Worm (Caenorhabditis elegans) whole organism, young adult: ENCODE results near the gene hlh-6.

ENCODE experiments used
- B0261.1 ChIP-seq: sonication (generic microtip); optimal IDR thresholded peaks from 2 replicates; lab custom pipeline; 2016; ENCODE audit warnings: mild to moderate bottlenecking, missing genetic modification characterization, moderate library complexity, missing compliant biosample characterization
- C06A6.2 ChIP-seq: fragments of 200-800 bp; sonication (Bioruptor generic); conservative IDR thresholded peaks from 2 replicates; pipeline ENCODE4 v1.3.6; 2022; ENCODE audit warnings: missing genetic modification characterization, missing compliant biosample characterization
- F10E7.11 ChIP-seq: sonication (generic microtip); optimal IDR thresholded peaks from 2 replicates; lab custom pipeline; 2017; ENCODE audit warnings: mild to moderate bottlenecking, missing genetic modification characterization, moderate library complexity, missing compliant biosample characterization
- F22D6.2 ChIP-seq: sonication (generic microtip); optimal IDR thresholded peaks from 2 replicates; lab custom pipeline; 2016; ENCODE audit warnings: mild to moderate bottlenecking, missing genetic modification characterization, missing compliant biosample characterization
- F23B12.7 ChIP-seq: sonication (generic microtip); optimal IDR thresholded peaks from 2 replicates; lab custom pipeline; 2017; ENCODE audit warnings: missing genetic modification characterization, mild to moderate bottlenecking, missing compliant biosample characterization, antibody characterized with exemption, moderate library complexity; ENCODE audit not compliant: insufficient read depth
- F33H1.4 ChIP-seq: fragments of 200-800 bp; sonication (Bioruptor generic); IDR thresholded peaks from 2 replicates; pipeline ENCODE4 v1.3.6; 2022; ENCODE audit warnings: missing genetic modification reagents, missing genetic modification characterization, missing compliant biosample characterization
- F49E8.2 ChIP-seq: sonication (generic microtip); optimal IDR thresholded peaks from 3 replicates; lab custom pipeline; 2017; ENCODE audit warnings: missing genetic modification characterization, mild to moderate bottlenecking, missing compliant biosample characterization, antibody characterized with exemption, moderate library complexity; ENCODE audit not compliant: insufficient read depth
- F57C9.4 ChIP-seq: sonication (generic microtip); optimal IDR thresholded peaks from 2 replicates; lab custom pipeline; 2017; ENCODE audit warnings: mild to moderate bottlenecking, missing genetic modification characterization, missing compliant biosample characterization
- K11D2.4 ChIP-seq: fragments of 200-800 bp; sonication (Bioruptor generic); IDR thresholded peaks from 2 replicates; pipeline ENCODE4 v1.3.6; 2022; ENCODE audit warnings: missing genetic modification reagents, missing genetic modification characterization, missing compliant biosample characterization
- K12H6.12 ChIP-seq: fragments of 200-800 bp; sonication (Bioruptor generic); optimal IDR thresholded peaks from 2 replicates; lab custom pipeline; 2018; ENCODE audit warnings: mild to moderate bottlenecking, missing genetic modification characterization, missing compliant biosample characterization
- T26A5.8 ChIP-seq: sonication (generic microtip); optimal IDR thresholded peaks from 2 replicates; lab custom pipeline; 2016; ENCODE audit warnings: missing genetic modification characterization, missing compliant biosample characterization
- Y79H2A.3 ChIP-seq: fragments of 200-800 bp; sonication (Bioruptor generic); conservative IDR thresholded peaks from 2 replicates; pipeline ENCODE4 v1.3.6; 2022; ENCODE audit warnings: missing genetic modification reagents, missing genetic modification characterization, missing compliant biosample characterization
- ZK185.1 ChIP-seq: sonication (generic microtip); optimal IDR thresholded peaks from 2 replicates; lab custom pipeline; 2016; ENCODE audit warnings: mild to moderate bottlenecking, missing genetic modification characterization, missing compliant biosample characterization; ENCODE audit not compliant: poor library complexity, severe bottlenecking
- aptf-2 ChIP-seq: fragments of 200-800 bp; sonication (Bioruptor generic); conservative IDR thresholded peaks from 2 replicates; pipeline ENCODE4 v1.3.6; 2022; ENCODE audit warnings: missing genetic modification reagents, missing genetic modification characterization, missing compliant biosample characterization
- athp-1 ChIP-seq: sonication (generic microtip); optimal IDR thresholded peaks from 2 replicates; lab custom pipeline; 2017; ENCODE audit warnings: mild to moderate bottlenecking, missing genetic modification characterization, missing compliant biosample characterization
- attf-5 ChIP-seq: fragments of 200-800 bp; sonication (Bioruptor generic); optimal IDR thresholded peaks from 2 replicates; lab custom pipeline; 2018; ENCODE audit warnings: mild to moderate bottlenecking, missing genetic modification characterization, missing compliant biosample characterization
- bed-1 ChIP-seq: fragments of 200-800 bp; sonication (Bioruptor generic); IDR thresholded peaks from 2 replicates; pipeline ENCODE4 v1.3.6; 2022; ENCODE audit warnings: missing genetic modification reagents, missing genetic modification characterization, missing compliant biosample characterization
- ccch-3 ChIP-seq: fragments of 200-800 bp; sonication (Bioruptor generic); optimal IDR thresholded peaks from 2 replicates; lab custom pipeline; 2018; ENCODE audit warnings: mild to moderate bottlenecking, missing genetic modification characterization, missing compliant biosample characterization
- cebp-2 ChIP-seq: fragments of 200-800 bp; sonication (Bioruptor generic); IDR thresholded peaks from 2 replicates; pipeline ENCODE4 v1.3.6; 2022; ENCODE audit warnings: missing genetic modification characterization, missing compliant biosample characterization
- ceh-100 ChIP-seq: fragments of 200-800 bp; sonication (Bioruptor generic); IDR thresholded peaks from 2 replicates; pipeline ENCODE4 v1.3.6; 2022; ENCODE audit warnings: missing genetic modification reagents, missing genetic modification characterization, missing compliant biosample characterization
- ceh-91 ChIP-seq: fragments of 200-800 bp; sonication (Bioruptor generic); IDR thresholded peaks from 2 replicates; pipeline ENCODE4 v1.3.6; 2022; ENCODE audit warnings: missing genetic modification reagents, missing genetic modification characterization, missing compliant biosample characterization
- die-1 ChIP-seq: sonication (generic microtip); optimal IDR thresholded peaks from 2 replicates; lab custom pipeline; 2016; ENCODE audit warnings: missing genotype, mild to moderate bottlenecking, missing genetic modification characterization, missing compliant biosample characterization
- dox-1 ChIP-seq: fragments of 200-800 bp; sonication (Bioruptor generic); IDR thresholded peaks from 2 replicates; pipeline ENCODE4 v1.3.6; 2022; ENCODE audit warnings: missing genetic modification reagents, missing genetic modification characterization, missing compliant biosample characterization
- egl-18 ChIP-seq: fragments of 200-800 bp; sonication (Bioruptor generic); IDR thresholded peaks from 2 replicates; pipeline ENCODE4 v1.3.6; 2022; ENCODE audit warnings: missing genetic modification reagents, missing genetic modification characterization, missing compliant biosample characterization
- fkh-3 ChIP-seq: sonication (generic microtip); optimal IDR thresholded peaks from 2 replicates; lab custom pipeline; 2016; ENCODE audit warnings: mild to moderate bottlenecking, missing genetic modification characterization, missing compliant biosample characterization
- hmg-20 ChIP-seq: fragments of 200-800 bp; sonication (Bioruptor generic); IDR thresholded peaks from 2 replicates; pipeline ENCODE4 v1.3.6; 2022; ENCODE audit warnings: missing genetic modification reagents, missing genetic modification characterization, missing compliant biosample characterization
- hsf-1 ChIP-seq: fragments of 200-800 bp; sonication (Bioruptor generic); IDR thresholded peaks from 2 replicates; pipeline ENCODE4 v1.3.6; 2022; ENCODE audit warnings: missing genetic modification reagents, missing genetic modification characterization, missing compliant biosample characterization
- lag-1 ChIP-seq: fragments of 200-800 bp; sonication (Bioruptor generic); IDR thresholded peaks from 2 replicates; pipeline ENCODE4 v1.3.6; 2022; ENCODE audit warnings: missing genetic modification reagents, missing genetic modification characterization, missing compliant biosample characterization
- let-526 ChIP-seq: fragments of 200-800 bp; sonication (Bioruptor generic); IDR thresholded peaks from 2 replicates; pipeline ENCODE4 v1.3.6; 2022; ENCODE audit warnings: missing genetic modification reagents, missing genetic modification characterization, missing compliant biosample characterization
- lin-26 ChIP-seq: fragments of 200-800 bp; sonication (Bioruptor generic); IDR thresholded peaks from 2 replicates; pipeline ENCODE4 v1.3.6; 2022; ENCODE audit warnings: missing genetic modification reagents, missing genetic modification characterization, missing compliant biosample characterization
- lin-54 ChIP-seq: fragments of 200-800 bp; sonication (Bioruptor generic); optimal IDR thresholded peaks from 2 replicates; lab custom pipeline; 2018; ENCODE audit warnings: mild to moderate bottlenecking, missing genetic modification characterization, missing compliant biosample characterization
- lir-1 ChIP-seq: fragments of 200-800 bp; sonication (Bioruptor generic); conservative IDR thresholded peaks from 2 replicates; pipeline ENCODE4 v1.3.6; 2022; ENCODE audit warnings: missing genetic modification reagents, missing genetic modification characterization, missing compliant biosample characterization
- lsy-27 ChIP-seq: sonication (generic microtip); optimal IDR thresholded peaks from 2 replicates; lab custom pipeline; 2017; ENCODE audit warnings: missing genetic modification characterization, mild to moderate bottlenecking, missing compliant biosample characterization, antibody characterized with exemption, missing genotype, borderline replicate concordance; ENCODE audit not compliant: insufficient read depth
- madf-3 ChIP-seq: fragments of 200-800 bp; sonication (Bioruptor generic); IDR thresholded peaks from 2 replicates; pipeline ENCODE4 v1.3.6; 2022; ENCODE audit warnings: missing genetic modification reagents, missing genetic modification characterization, missing compliant biosample characterization
- nhr-120 ChIP-seq: fragments of 200-800 bp; sonication (Bioruptor generic); IDR thresholded peaks from 2 replicates; pipeline ENCODE4 v1.3.6; 2022; ENCODE audit warnings: missing genetic modification characterization, missing compliant biosample characterization
- nhr-80 ChIP-seq: sonication (generic microtip); optimal IDR thresholded peaks from 2 replicates; lab custom pipeline; 2016; ENCODE audit warnings: missing genetic modification characterization, missing compliant biosample characterization
- nhr-90 ChIP-seq: sonication (generic microtip); optimal IDR thresholded peaks from 2 replicates; lab custom pipeline; 2016; ENCODE audit warnings: missing genotype, mild to moderate bottlenecking, missing genetic modification characterization, missing compliant biosample characterization
- pha-4 ChIP-seq: fragments of 150-350 bp; sonication (generic microtip); optimal IDR thresholded peaks from 2 replicates; lab custom pipeline; 2014; ENCODE audit warnings: missing biosample characterization, missing genetic modification reagents, missing genetic modification characterization
- rcor-1 ChIP-seq: fragments of 200-800 bp; sonication (Bioruptor generic); IDR thresholded peaks from 2 replicates; pipeline ENCODE4 v1.3.6; 2022; ENCODE audit warnings: missing genetic modification reagents, missing genetic modification characterization, missing compliant biosample characterization
- sea-2 ChIP-seq: fragments of 200-800 bp; sonication (Bioruptor generic); IDR thresholded peaks from 2 replicates; pipeline ENCODE4 v1.3.6; 2022; ENCODE audit warnings: missing genetic modification characterization, missing compliant biosample characterization
- tbx-9 ChIP-seq: sonication (generic microtip); optimal IDR thresholded peaks from 2 replicates; lab custom pipeline; 2016; ENCODE audit warnings: borderline replicate concordance, missing genetic modification characterization, inconsistent platforms, missing compliant biosample characterization
- tlf-1 ChIP-seq: fragments of 200-800 bp; sonication (Bioruptor generic); optimal IDR thresholded peaks from 2 replicates; lab custom pipeline; 2018; ENCODE audit warnings: mild to moderate bottlenecking, missing genetic modification characterization, missing compliant biosample characterization

Gene hlh-6

ce11 chrII:9611347-9611923 is 3.2 kb downstream of the hlh-6 start, which contains the start of the genes T15H9.5 and T15H9.4:
T15H9.5 (minus strand) TSS chrII:9611447.
T15H9.4 (plus strand) TSS chrII:9611873.
- TF ChIP-seq lag-1 (no peak), pha-4 (tag; lab: Kevin White, UChicago) (no peak), fkh-3 (tag; lab: Kevin White, UChicago) (no peak), hsf-1 (GFP tag; lab: Robert Waterston, UW) (no peak), let-526 (GFP tag; lab: Robert Waterston, UW) (no peak), dox-1 (GFP tag; lab: Robert Waterston, UW) (no peak), T26A5.8 (tag; lab: Kevin White, UChicago) (no peak)

DNA sequence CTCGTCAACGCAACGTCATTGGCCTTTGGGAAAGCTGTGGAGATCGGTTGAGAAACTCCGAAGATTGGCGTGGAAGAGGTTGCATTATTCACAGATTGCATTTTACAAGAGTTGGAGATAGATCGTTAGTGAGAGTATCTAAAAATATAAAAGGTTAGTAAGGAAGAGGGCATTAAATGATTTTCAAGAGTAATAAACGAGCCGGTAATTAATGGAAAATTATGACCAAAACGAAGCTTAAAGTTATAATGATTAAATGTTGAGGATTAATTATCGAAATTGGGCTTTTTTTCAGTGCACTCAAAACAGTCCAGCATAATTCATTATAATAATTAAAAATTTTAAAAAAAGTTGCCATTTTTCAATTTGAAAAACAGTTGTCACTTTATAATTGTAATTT is 5.3 kb downstream of the hlh-6 start, which contains the start of gene pap-2:
pap-2 (minus strand) TSS at position 101 of the 400 bp plus-strand sequence.
- TF ChIP-seq nhr-120 = no peak
- no peak for TF ChIP-seq aptf-2 (GFP tag; lab: Robert Waterston, UW)
- no peak for TF ChIP-seq ceh-91 (GFP tag; lab: Robert Waterston, UW)
- TF ChIP-seq tlf-1 (GFP tag; lab: Kevin White, UChicago) = no peak
- no peak for TF ChIP-seq nhr-80
- no peak for TF ChIP-seq ceh-100 (GFP tag; lab: Robert Waterston, UW)
- TF ChIP-seq tbx-9 (tag; lab: Kevin White, UChicago) = no peak
- TF ChIP-seq B0261.1 (tag; lab: Kevin White, UChicago) = no peak
- TF ChIP-seq bed-1 (GFP tag; lab: Robert Waterston, UW) = no peak
- no peak for TF ChIP-seq hsf-1 (GFP tag; lab: Robert Waterston, UW)
- no peak for TF ChIP-seq hmg-20 (GFP tag; lab: Robert Waterston, UW)
- TF ChIP-seq lin-26 (GFP tag; lab: Robert Waterston, UW) = no peak
- no peak for TF ChIP-seq attf-5 (GFP tag; lab: Kevin White, UChicago)
- no peak for TF ChIP-seq madf-3 (GFP tag; lab: Robert Waterston, UW)
- TF ChIP-seq lir-1 = no peak
- TF ChIP-seq C06A6.2 (GFP tag; lab: Robert Waterston, UW) = no peak
- TF ChIP-seq ZK185.1 = no peak
- TF ChIP-seq, all 124 proteins: peak for 0

DNA sequence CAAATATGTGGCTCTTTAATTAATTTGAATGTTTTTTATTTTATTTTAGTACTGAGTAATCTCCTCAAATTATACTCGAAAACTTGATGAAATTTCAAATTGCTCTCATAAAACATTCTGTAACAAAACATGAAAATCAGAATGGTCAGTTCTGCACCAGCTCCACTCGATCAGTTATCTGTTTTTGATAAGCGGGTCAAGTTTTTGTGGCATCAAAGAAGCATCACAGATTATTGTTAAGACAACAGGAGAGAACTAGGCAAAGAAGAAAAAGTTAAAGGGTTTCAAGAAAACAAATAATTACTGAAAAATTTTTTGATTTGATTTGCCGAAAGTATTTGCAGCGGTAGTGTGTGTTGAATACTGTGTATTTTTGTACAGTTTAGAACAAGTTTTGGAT is 7.5 kb downstream of the hlh-6 start:
- TF ChIP-seq nhr-80 (peak; percentile 15), die-1 (tag; lab: Kevin White, UChicago) (no peak), Y79H2A.3 (GFP tag; lab: Robert Waterston, UW) (no peak), pha-4 (tag; lab: Kevin White, UChicago) (peak; percentile 19)

ce11 chrII:9606485-9607036 is 8.1 kb downstream of the hlh-6 start:
- TF ChIP-seq athp-1 (tag; lab: Kevin White, UChicago) (no peak), ccch-3 (GFP tag; lab: Kevin White, UChicago) (no peak), K12H6.12 (peak; percentile 45), lin-54 (no peak), F33H1.4 (GFP tag; lab: Robert Waterston, UW) (no peak), egl-18 (no peak), attf-5 (GFP tag; lab: Kevin White, UChicago) (peak; percentile 28), F10E7.11 (tag; lab: Kevin White, UChicago) (no peak), rcor-1 (GFP tag; lab: Robert Waterston, UW) (no peak), cebp-2 (GFP tag; lab: Robert Waterston, UW) (no peak), F49E8.2 (tag; lab: Kevin White, UChicago) (no peak), F23B12.7 (tag; lab: Kevin White, UChicago) (no peak), F22D6.2 (no peak), nhr-80 (no peak), nhr-90 (no peak), lsy-27 (no peak), F57C9.4 (tag; lab: Kevin White, UChicago) (no peak), hmg-20 (GFP tag; lab: Robert Waterston, UW) (no peak), sea-2 (GFP tag; lab: Robert Waterston, UW) (no peak), K11D2.4 (GFP tag; lab: Robert Waterston, UW) (no peak), pha-4 (tag; lab: Kevin White, UChicago) (no peak), bed-1 (GFP tag; lab: Robert Waterston, UW) (no peak)
